Worm (Caenorhabditis elegans) whole organism, L4 larva: ENCODE measurements around the gene Y44A6B.3.

ENCODE experiments used
- arid-1 ChIP-seq: fragments of 200-800 bp; sonication (Bioruptor generic); conservative IDR thresholded peaks from 2 replicates; pipeline ENCODE4 v1.3.6; 2022; ENCODE audit warnings: missing genetic modification reagents, missing genetic modification characterization, missing compliant biosample characterization
- dpl-1 ChIP-seq: fragments of 150-350 bp; optimal IDR thresholded peaks from 2 replicates; lab custom pipeline; 2014; ENCODE audit warnings: missing biosample characterization, missing genetic modification reagents, missing genetic modification characterization
- fkh-10 ChIP-seq: fragments of 150-350 bp; optimal IDR thresholded peaks from 2 replicates; lab custom pipeline; 2014; ENCODE audit warnings: missing biosample characterization, missing genetic modification reagents, missing genetic modification characterization
- jun-1 ChIP-seq: fragments of 150-350 bp; optimal IDR thresholded peaks from 2 replicates; lab custom pipeline; 2014; ENCODE audit warnings: missing biosample characterization, missing genetic modification reagents, missing genetic modification characterization
- lin-39 ChIP-seq: fragments of 150-350 bp; optimal IDR thresholded peaks from 2 replicates; lab custom pipeline; 2014; ENCODE audit warnings: missing biosample characterization, missing genetic modification reagents, missing genetic modification characterization
- lsy-2 ChIP-seq, 2 experiments: fragments of 150-350 bp in 1 of 2; sonication (generic microtip) in 1 of 2; optimal IDR thresholded peaks; 2 replicates each; lab custom pipeline; 2014 to 2017; ENCODE audit warnings: missing biosample characterization in 2 of 2, missing genetic modification characterization in 2 of 2
- unc-62 ChIP-seq, 3 experiments: fragments of 150-350 bp in 1 of 3; sonication (generic microtip); optimal IDR thresholded peaks in 2 of 3; peaks in 1 of 3; 1 replicate in 1 of 3; 2 replicates in 2 of 3; lab custom pipeline; 2014 to 2017; ENCODE audit warnings: missing biosample characterization in 3 of 3, missing genetic modification characterization in 3 of 3, missing genetic modification reagents in 3 of 3, missing genotype in 1 of 3

DNA sequence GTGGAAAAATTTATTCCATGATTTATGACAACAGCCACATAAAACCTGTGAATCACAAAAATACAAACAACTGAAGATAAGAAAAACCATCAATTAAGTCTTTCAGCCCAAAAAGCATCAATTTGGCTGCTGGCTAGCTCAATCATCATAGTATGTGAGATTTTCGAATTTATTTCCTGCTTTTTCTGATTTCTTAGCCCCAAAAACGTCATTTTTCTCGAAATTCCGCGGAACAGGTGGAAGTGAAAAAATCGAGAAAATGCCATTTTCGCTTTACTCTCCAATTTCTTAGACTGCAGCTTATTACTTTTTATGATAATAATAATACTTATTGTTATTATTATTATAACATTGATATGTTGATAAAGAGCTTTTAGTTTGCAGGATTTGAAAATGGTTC, 3.7 kb upstream of the Y44A6B.3 start, which contains the start of gene srxa-15:
- TF ChIP-seq lin-39 (tag; lab: Kevin White, UChicago) (no peak), jun-1 (no peak), unc-62 (GFP tag; optimal IDR thresholded peaks at IDR 0.05 in 1 of 2; lab: Kevin White, UChicago) (no peak), unc-62 (tag; optimal IDR thresholded peaks at IDR 0.05; lab: Kevin White, UChicago) (no peak), fkh-10 (no peak), lsy-2 (tag; optimal IDR thresholded peaks at IDR 0.05; lab: Kevin White, UChicago) (no peak), arid-1 (GFP tag; lab: Robert Waterston, UW) (no peak), dpl-1 (GFP tag; lab: Kevin White, UChicago) (no peak)
